Worm (Caenorhabditis elegans): Measurements from ENCODE around the gene ptr-22.
A peak's percentile ranks its signal among the peaks of the same experiment; 100 is the strongest.

The ptr-22 gene

DNA sequence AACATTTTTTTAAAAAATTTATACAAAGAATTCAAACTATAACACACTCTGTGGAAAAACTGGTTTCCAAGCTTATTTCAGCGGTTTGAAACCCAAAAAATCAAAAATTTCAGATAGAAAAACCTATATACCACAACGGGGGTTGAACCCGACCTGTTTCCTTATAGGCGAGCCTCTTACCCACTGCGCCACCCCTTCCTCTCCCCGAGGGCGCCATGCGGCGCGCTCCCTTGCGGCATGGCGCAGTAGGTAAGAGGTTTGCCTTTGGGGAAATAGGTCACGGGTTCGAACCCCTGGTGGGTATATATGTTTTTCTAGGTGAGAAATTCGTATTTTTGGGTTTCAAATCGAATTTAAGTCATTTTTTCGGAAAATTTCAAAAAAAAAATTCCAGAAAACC is 18.1 kb downstream of the ptr-22 start:
- TF ChIP-seq peb-1 (tag; optimal IDR thresholded peaks at IDR 0.05): no peak
- no peak for TF ChIP-seq egl-27 (tag; optimal IDR thresholded peaks at IDR 0.05)
- no peak for TF ChIP-seq mab-5 (tag; optimal IDR thresholded peaks at IDR 0.05)
- no peak for TF ChIP-seq lsy-2 (tag; optimal IDR thresholded peaks at IDR 0.05)
- TF ChIP-seq mbf-1 (tag; optimal IDR thresholded peaks at IDR 0.05): no peak
- no peak for TF ChIP-seq ama-1 (optimal IDR thresholded peaks at IDR 0.05)
- no peak for TF ChIP-seq lin-13 (GFP tag; optimal IDR thresholded peaks at IDR 0.05)
- no peak for TF ChIP-seq F13H6.1 (tag; optimal IDR thresholded peaks at IDR 0.05)
- no peak for TF ChIP-seq nhr-10 (tag; optimal IDR thresholded peaks at IDR 0.05)
- no peak for TF ChIP-seq dmd-4 (tag; optimal IDR thresholded peaks at IDR 0.05)
- TF ChIP-seq crh-2 (tag; optimal IDR thresholded peaks at IDR 0.05): no peak
- TF ChIP-seq ceh-16 (tag; optimal IDR thresholded peaks at IDR 0.05): no peak
- no peak for TF ChIP-seq sma-3 (GFP tag; optimal IDR thresholded peaks at IDR 0.05)
- no peak for TF ChIP-seq nhr-12 (tag; optimal IDR thresholded peaks at IDR 0.05)
- no peak for TF ChIP-seq skn-1 (tag; optimal IDR thresholded peaks at IDR 0.05)
- no peak for TF ChIP-seq ztf-11 (tag; optimal IDR thresholded peaks at IDR 0.05)
- TF ChIP-seq fos-1 (tag; optimal IDR thresholded peaks at IDR 0.05): no peak
- no peak for TF ChIP-seq nhr-129 (tag; optimal IDR thresholded peaks at IDR 0.05)
- no peak for TF ChIP-seq nhr-11 (tag; optimal IDR thresholded peaks at IDR 0.05)

DNA sequence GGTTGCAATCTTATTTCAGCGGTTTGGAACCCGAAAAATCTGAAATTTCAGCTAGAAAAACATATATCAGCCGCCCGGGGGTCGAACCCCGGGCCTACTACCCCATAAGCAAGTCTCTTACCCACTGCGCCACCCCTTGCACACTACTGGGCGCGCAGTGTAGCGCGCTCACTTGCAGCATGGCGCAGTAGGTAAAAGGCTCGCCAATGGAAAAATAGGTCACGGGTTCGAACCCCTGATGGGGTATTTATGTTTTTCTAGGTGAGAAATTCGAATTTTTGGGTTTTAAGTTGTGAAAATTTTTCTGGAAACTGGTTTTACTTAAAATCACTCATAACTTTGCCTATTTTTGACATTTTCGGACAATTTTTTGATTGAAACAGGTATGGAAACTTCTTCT is 18.6 kb downstream of the ptr-22 start:
- TF ChIP-seq lsy-2 (tag; optimal IDR thresholded peaks at IDR 0.05) (no peak), snpc-4 (tag; optimal IDR thresholded peaks at IDR 0.05) (no peak), sma-9 (GFP tag; optimal IDR thresholded peaks at IDR 0.05) (no peak), sma-9 (tag; optimal IDR thresholded peaks at IDR 0.05) (no peak), peb-1 (tag; optimal IDR thresholded peaks at IDR 0.05) (no peak), ZK546.5 (tag; optimal IDR thresholded peaks at IDR 0.05) (no peak), mab-5 (tag; optimal IDR thresholded peaks at IDR 0.05) (no peak), R02D3.7 (tag; optimal IDR thresholded peaks at IDR 0.05) (no peak), ztf-11 (tag; optimal IDR thresholded peaks at IDR 0.05) (no peak)

DNA sequence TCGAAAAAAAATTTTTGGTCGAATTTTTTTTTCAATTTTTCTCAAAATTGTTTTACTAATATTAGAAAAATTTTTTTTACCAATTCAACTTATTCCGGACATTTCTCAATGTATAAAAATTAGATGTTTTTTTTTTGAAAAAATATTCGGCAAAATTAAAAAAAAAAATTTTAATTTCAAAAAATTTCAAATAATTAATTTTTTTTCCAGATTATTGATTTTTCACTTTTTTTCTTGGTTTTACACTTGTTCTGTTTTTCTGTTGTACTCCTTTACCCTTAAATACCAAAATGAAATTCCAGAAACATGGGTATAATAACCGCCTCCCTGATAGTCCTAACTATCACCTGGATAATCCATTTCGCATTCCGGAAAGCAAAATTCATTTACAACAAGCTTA is 19.4 kb downstream of the ptr-22 start, which contains the start of gene cyp-42A1:
Gene cyp-42A1, plus strand, starts transcription at position 301 of the 400 bp plus-strand sequence.
- TF ChIP-seq blmp-1 (tag; optimal IDR thresholded peaks at IDR 0.05; ENCODE audit: insufficient read depth) (no peak), peb-1 (tag; optimal IDR thresholded peaks at IDR 0.05) (no peak), ztf-4 (tag; optimal IDR thresholded peaks at IDR 0.05) (no peak), egl-27 (tag; optimal IDR thresholded peaks at IDR 0.05) (no peak), fos-1 (tag; optimal IDR thresholded peaks at IDR 0.05) (no peak), sem-4 (tag; optimal IDR thresholded peaks at IDR 0.05) (no peak), mdl-1 (tag; optimal IDR thresholded peaks at IDR 0.05) (no peak), nhr-12 (tag; optimal IDR thresholded peaks at IDR 0.05) (no peak), alr-1 (tag; optimal IDR thresholded peaks at IDR 0.05) (no peak), nhr-23 (tag; optimal IDR thresholded peaks at IDR 0.05) (no peak), unc-39 (tag; optimal IDR thresholded peaks at IDR 0.05) (no peak), lsy-2 (tag; optimal IDR thresholded peaks at IDR 0.05) (no peak)

DNA sequence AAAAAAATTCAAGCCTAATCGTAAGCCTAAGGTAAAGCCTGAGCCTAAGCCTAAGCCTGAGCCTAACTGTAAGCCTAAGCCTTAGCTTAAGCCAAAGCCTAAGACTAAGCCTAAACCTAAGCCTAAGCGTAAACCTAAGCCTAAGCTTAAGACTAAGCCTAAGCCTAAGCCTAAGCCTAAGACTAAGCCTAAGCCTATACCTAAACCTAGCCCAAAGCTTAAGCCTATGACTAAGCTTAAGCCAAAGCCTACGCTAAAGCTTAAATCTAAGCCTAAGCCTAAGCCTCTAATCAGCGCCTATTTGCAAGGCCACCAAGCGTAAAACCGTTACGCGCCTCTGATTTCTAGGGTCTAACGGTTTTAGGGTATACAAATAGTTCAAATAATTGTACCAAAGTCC is 21.5 kb downstream of the ptr-22 start:
- TF ChIP-seq Y55F3AM.14 (GFP tag; optimal IDR thresholded peaks at IDR 0.05) (no peak), C34F6.9 (tag; optimal IDR thresholded peaks at IDR 0.05) (no peak), sma-3 (GFP tag; optimal IDR thresholded peaks at IDR 0.05) (no peak), mbf-1 (tag; optimal IDR thresholded peaks at IDR 0.05) (no peak), nhr-129 (tag; optimal IDR thresholded peaks at IDR 0.05) (no peak), elt-1 (tag; optimal IDR thresholded peaks at IDR 0.05) (no peak), nhr-10 (tag; optimal IDR thresholded peaks at IDR 0.05) (no peak), nhr-6 (tag; optimal IDR thresholded peaks at IDR 0.05) (no peak), F13H6.1 (tag; optimal IDR thresholded peaks at IDR 0.05) (no peak), egl-27 (tag; optimal IDR thresholded peaks at IDR 0.05) (no peak)

DNA sequence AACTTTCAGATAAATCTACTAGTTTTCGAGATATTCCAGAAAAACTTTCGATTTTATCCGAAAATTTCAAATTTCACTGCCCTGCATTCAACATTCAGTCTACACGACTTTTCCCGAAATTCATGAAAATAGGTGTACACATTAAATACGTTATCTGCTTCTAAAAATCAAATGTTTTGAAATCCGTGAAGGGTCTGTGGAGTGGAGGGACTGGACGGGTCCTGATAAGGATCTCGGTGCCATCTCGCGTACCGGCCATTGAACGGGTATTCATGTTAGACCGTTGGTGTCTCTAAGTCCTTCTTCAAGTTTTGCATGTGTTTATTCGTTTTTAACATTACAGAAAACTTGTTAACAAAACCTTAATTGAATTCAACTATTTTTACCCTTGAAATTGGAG is 23.7 kb downstream of the ptr-22 start:
- peak; percentile 23 for TF ChIP-seq nhr-25 (tag; optimal IDR thresholded peaks at IDR 0.05)
- TF ChIP-seq mdl-1 (tag; optimal IDR thresholded peaks at IDR 0.05): no peak
